In genomic region chrX:10905047-10905446, dm6 we compare ENCODE assay signal across 1 fruit fly cellular context.
TF ChIP-seq lines count a peak whose summit lies in the region.

No protein-coding gene starts in this region.

TF ChIP-seq in whole organism, embryonic, 481 proteins besides CTCF, POLR2A, EP300 and RAD21 (continued from another document and continues in another):
- peak; percentile 49 for TF ChIP-seq Six4 (GFP tag; optimal IDR thresholded peaks at IDR 0.05; lab: Kevin White, UChicago)
- TF ChIP-seq stwl (tag; optimal IDR thresholded peaks at IDR 0.05; lab: Kevin White, UChicago) = no peak
- 0 out of 3 replicates have a peak, but pooled peaks have one; percentile 51 for TF ChIP-seq ken (GFP tag; IDR thresholded peaks at IDR 0.05; lab: Robert Waterston, UW)
- TF ChIP-seq psq (GFP tag; optimal IDR thresholded peaks at IDR 0.05; lab: Kevin White, UChicago) = no peak
- no peak for TF ChIP-seq eyg (GFP tag; optimal IDR thresholded peaks at IDR 0.05; lab: Kevin White, UChicago)
- TF ChIP-seq ci (GFP tag; IDR thresholded peaks at IDR 0.05; lab: Robert Waterston, UW) = no peak; the same call in 2 of the 3 replicates
- TF ChIP-seq bbx (GFP tag; IDR thresholded peaks at IDR 0.05; lab: Robert Waterston, UW; ENCODE audit: partially characterized antibody) = no peak
- no peak for TF ChIP-seq CG17912 (GFP tag; optimal IDR thresholded peaks at IDR 0.05; lab: Kevin White, UChicago)
- TF ChIP-seq pfk (GFP tag; optimal IDR thresholded peaks at IDR 0.05; lab: Kevin White, UChicago) = no peak
- TF ChIP-seq CoRest (tag; optimal IDR thresholded peaks at IDR 0.05; lab: Kevin White, UChicago) = peak; percentile 77
- TF ChIP-seq CG12391 (tag; optimal IDR thresholded peaks at IDR 0.05; lab: Kevin White, UChicago) = peak; percentile 63
- peak; percentile 86 for TF ChIP-seq CG17361 (GFP tag; IDR thresholded peaks at IDR 0.05; lab: Robert Waterston, UW)
- no peak for TF ChIP-seq CG43689 (GFP tag; IDR thresholded peaks at IDR 0.05; lab: Robert Waterston, UW)
- peak; percentile 45 for TF ChIP-seq CG8359 (GFP tag; optimal IDR thresholded peaks at IDR 0.05; lab: Kevin White, UChicago; ENCODE audit: borderline replicate concordance)
- TF ChIP-seq Sry-δ (GFP tag; optimal IDR thresholded peaks at IDR 0.05; lab: Kevin White, UChicago) = peak; percentile 8
- peak; percentile 38; the same call in 1 of the 2 replicates for TF ChIP-seq CG4730 (GFP tag; IDR thresholded peaks at IDR 0.05; lab: Robert Waterston, UW)
- peak; percentile 30 to 71 for TF ChIP-seq Hr51 (GFP tag; optimal IDR thresholded peaks at IDR 0.05; lab: Kevin White, UChicago)
- TF ChIP-seq CG10543 (GFP tag; optimal IDR thresholded peaks at IDR 0.05; lab: Kevin White, UChicago) = no peak
- peak; percentile 42 for TF ChIP-seq maf-S (GFP tag; optimal IDR thresholded peaks at IDR 0.05; lab: Kevin White, UChicago)
- TF ChIP-seq NfI (GFP tag; optimal IDR thresholded peaks at IDR 0.05; lab: Kevin White, UChicago) = peak; percentile 54
- peak; percentile 37 to 44 for TF ChIP-seq dpn (GFP tag; optimal IDR thresholded peaks at IDR 0.05; lab: Kevin White, UChicago)
- peak; percentile 15; the same call in 1 of the 2 replicates for TF ChIP-seq sob (GFP tag; IDR thresholded peaks at IDR 0.05; lab: Robert Waterston, UW)
- TF ChIP-seq CG7372 (GFP tag; IDR thresholded peaks at IDR 0.05; lab: Robert Waterston, UW) = no peak
- peak; percentile 65 for TF ChIP-seq PHDP (tag; optimal IDR thresholded peaks at IDR 0.05; lab: Kevin White, UChicago)
- TF ChIP-seq Dfd (GFP tag; optimal IDR thresholded peaks at IDR 0.05; lab: Kevin White, UChicago) = no peak
- no peak for TF ChIP-seq gce (GFP tag; IDR thresholded peaks at IDR 0.05; lab: Robert Waterston, UW)
- TF ChIP-seq Dad (GFP tag; optimal IDR thresholded peaks at IDR 0.05; lab: Kevin White, UChicago) = peak; percentile 14
- peak; percentile 28 for TF ChIP-seq btn (GFP tag; optimal IDR thresholded peaks at IDR 0.05; lab: Kevin White, UChicago)
- peak; percentile 49 for TF ChIP-seq CG11398 (GFP tag; optimal IDR thresholded peaks at IDR 0.05; lab: Kevin White, UChicago)
- TF ChIP-seq emc (GFP tag; optimal IDR thresholded peaks at IDR 0.05; lab: Kevin White, UChicago) = no peak
- no peak for TF ChIP-seq chm (GFP tag; IDR thresholded peaks at IDR 0.05; lab: Robert Waterston, UW)
- peak; percentile 97 for TF ChIP-seq sens (GFP tag; lab: Kevin White, UChicago)
- peak; percentile 24 for TF ChIP-seq cwo (GFP tag; optimal IDR thresholded peaks at IDR 0.05; lab: Kevin White, UChicago)
- no peak for TF ChIP-seq Taf1 (GFP tag; IDR thresholded peaks at IDR 0.05; lab: Robert Waterston, UW)
- TF ChIP-seq mirr (GFP tag; optimal IDR thresholded peaks at IDR 0.05; lab: Kevin White, UChicago) = no peak
- TF ChIP-seq CG17568 (GFP tag; optimal IDR thresholded peaks at IDR 0.05; lab: Kevin White, UChicago) = no peak
- TF ChIP-seq ab (GFP tag; optimal IDR thresholded peaks at IDR 0.05; lab: Kevin White, UChicago) = no peak
- TF ChIP-seq Kr (GFP tag; optimal IDR thresholded peaks at IDR 0.05; lab: Kevin White, UChicago) = no peak
- no peak for TF ChIP-seq Hand (GFP tag; optimal IDR thresholded peaks at IDR 0.05; lab: Kevin White, UChicago)
- peak; percentile 64 for TF ChIP-seq CG15601 (tag; optimal IDR thresholded peaks at IDR 0.05; lab: Kevin White, UChicago)
- TF ChIP-seq aop (GFP tag; IDR thresholded peaks at IDR 0.05; lab: Robert Waterston, UW) = no peak
- peak; percentile 56 for TF ChIP-seq CG8089 (GFP tag; optimal IDR thresholded peaks at IDR 0.05; lab: Kevin White, UChicago)
- no peak for TF ChIP-seq CG42726 (GFP tag; IDR thresholded peaks at IDR 0.05; lab: Robert Waterston, UW; ENCODE audit: partially characterized antibody)
- TF ChIP-seq Neu2 (GFP tag; optimal IDR thresholded peaks at IDR 0.05; lab: Kevin White, UChicago; ENCODE audit: borderline replicate concordance) = no peak
- peak; percentile 59 for TF ChIP-seq gsb-n (tag; optimal IDR thresholded peaks at IDR 0.05; lab: Kevin White, UChicago)
- TF ChIP-seq hbn (GFP tag; IDR thresholded peaks at IDR 0.05; lab: Robert Waterston, UW; ENCODE audit: partially characterized antibody) = no peak
- no peak for TF ChIP-seq amos (GFP tag; IDR thresholded peaks at IDR 0.05; lab: Robert Waterston, UW; ENCODE audit: partially characterized antibody)
- TF ChIP-seq NC2α (GFP tag; optimal IDR thresholded peaks at IDR 0.05; lab: Kevin White, UChicago) = peak; percentile 24
- no peak for TF ChIP-seq Hr78 (GFP tag; optimal IDR thresholded peaks at IDR 0.05; lab: Kevin White, UChicago)
- TF ChIP-seq zen (tag; optimal IDR thresholded peaks at IDR 0.05; lab: Kevin White, UChicago) = peak; percentile 60
- TF ChIP-seq pho (GFP tag; optimal IDR thresholded peaks at IDR 0.05; lab: Kevin White, UChicago) = peak; percentile 58
- no peak for TF ChIP-seq MTF-1 (GFP tag; optimal IDR thresholded peaks at IDR 0.05; lab: Kevin White, UChicago; ENCODE audit: borderline replicate concordance)
- TF ChIP-seq CG4282 (GFP tag; optimal IDR thresholded peaks at IDR 0.05; lab: Kevin White, UChicago) = no peak
- no peak for TF ChIP-seq CG7271 (tag; optimal IDR thresholded peaks at IDR 0.05; lab: Kevin White, UChicago)
- TF ChIP-seq schlank (tag; optimal IDR thresholded peaks at IDR 0.05; lab: Kevin White, UChicago) = no peak
- TF ChIP-seq CG17385 (GFP tag; optimal IDR thresholded peaks at IDR 0.05; lab: Kevin White, UChicago) = peak; percentile 66
- TF ChIP-seq seq (GFP tag; IDR thresholded peaks at IDR 0.05; lab: Robert Waterston, UW) = peak; percentile 64
- TF ChIP-seq CG15479 (GFP tag; optimal IDR thresholded peaks at IDR 0.05; lab: Kevin White, UChicago) = peak; percentile 68
- peak; percentile 12 for TF ChIP-seq jing (GFP tag; optimal IDR thresholded peaks at IDR 0.05; lab: Kevin White, UChicago)
- peak; percentile 58 for TF ChIP-seq CG16863 (GFP tag; optimal IDR thresholded peaks at IDR 0.05; lab: Kevin White, UChicago)
- TF ChIP-seq pros (GFP tag; optimal IDR thresholded peaks at IDR 0.05; lab: Kevin White, UChicago) = peak; percentile 5
- 0 out of 3 replicates have a peak, but pooled peaks have one; percentile 41 for TF ChIP-seq CG11093 (GFP tag; IDR thresholded peaks at IDR 0.05; lab: Robert Waterston, UW)
- TF ChIP-seq CG11247 (GFP tag; IDR thresholded peaks at IDR 0.05; lab: Robert Waterston, UW) = no peak
- no peak for TF ChIP-seq CG2129 (GFP tag; IDR thresholded peaks at IDR 0.05; lab: Robert Waterston, UW; ENCODE audit: partially characterized antibody)
- peak; percentile 23 for TF ChIP-seq fd102C (GFP tag; optimal IDR thresholded peaks at IDR 0.05; lab: Kevin White, UChicago)
- peak in 1 of 2 experiments; percentile 4 for TF ChIP-seq crp (GFP tag; optimal IDR thresholded peaks at IDR 0.05; lab: Kevin White, UChicago)
- peak; percentile 30 for TF ChIP-seq tin (GFP tag; optimal IDR thresholded peaks at IDR 0.05; lab: Kevin White, UChicago)
- TF ChIP-seq Mrtf (GFP tag; IDR thresholded peaks at IDR 0.05; lab: Robert Waterston, UW) = no peak
- no peak for TF ChIP-seq HmgD (GFP tag; optimal IDR thresholded peaks at IDR 0.05; lab: Kevin White, UChicago)
- no peak for TF ChIP-seq vfl (GFP tag; optimal IDR thresholded peaks at IDR 0.05; lab: Kevin White, UChicago)
- peak; percentile 64 for TF ChIP-seq CG14710 (tag; optimal IDR thresholded peaks at IDR 0.05; lab: Kevin White, UChicago)
- TF ChIP-seq CG3065 (GFP tag; optimal IDR thresholded peaks at IDR 0.05; lab: Kevin White, UChicago) = no peak
- TF ChIP-seq Deaf1 (tag; optimal IDR thresholded peaks at IDR 0.05; lab: Kevin White, UChicago) = peak; percentile 85
- peak; percentile 16 for TF ChIP-seq CG12155 (GFP tag; optimal IDR thresholded peaks at IDR 0.05; lab: Kevin White, UChicago)
- peak; percentile 12 for TF ChIP-seq D19B (GFP tag; optimal IDR thresholded peaks at IDR 0.05; lab: Kevin White, UChicago)
- TF ChIP-seq TFAM (GFP tag; optimal IDR thresholded peaks at IDR 0.05; lab: Kevin White, UChicago) = no peak
- TF ChIP-seq Atf6 (GFP tag; IDR thresholded peaks at IDR 0.05; lab: Robert Waterston, UW) = peak; percentile 39; the same call in 1 of the 2 replicates
- peak; percentile 61 for TF ChIP-seq Mes4 (GFP tag; optimal IDR thresholded peaks at IDR 0.05; lab: Kevin White, UChicago)
- peak; percentile 39 for TF ChIP-seq CG2120 (GFP tag; optimal IDR thresholded peaks at IDR 0.05; lab: Kevin White, UChicago)
- peak; percentile 23 for TF ChIP-seq caup (GFP tag; optimal IDR thresholded peaks at IDR 0.05; lab: Kevin White, UChicago; ENCODE audit: severe bottlenecking)
- peak; percentile 33; the same call in 1 of the 2 replicates for TF ChIP-seq ssp (GFP tag; IDR thresholded peaks at IDR 0.05; lab: Robert Waterston, UW)
- peak; percentile 5 for TF ChIP-seq gro (GFP tag; optimal IDR thresholded peaks at IDR 0.05; lab: Kevin White, UChicago)
- TF ChIP-seq CG17802 (tag; optimal IDR thresholded peaks at IDR 0.05; lab: Kevin White, UChicago) = peak; percentile 19
- TF ChIP-seq grau (tag; optimal IDR thresholded peaks at IDR 0.05; lab: Kevin White, UChicago) = peak; percentile 70
- TF ChIP-seq Bgb (GFP tag; IDR thresholded peaks at IDR 0.05; lab: Robert Waterston, UW; ENCODE audit: partially characterized antibody) = no peak
- no peak for TF ChIP-seq CG1832 (GFP tag; optimal IDR thresholded peaks at IDR 0.05; lab: Kevin White, UChicago)
- TF ChIP-seq nom (GFP tag; optimal IDR thresholded peaks at IDR 0.05; lab: Kevin White, UChicago) = no peak
- 0 out of 2 replicates have a peak, but pooled peaks have one; percentile 32 for TF ChIP-seq ap (GFP tag; IDR thresholded peaks at IDR 0.05; lab: Robert Waterston, UW)
- peak; percentile 27; the same call in 1 of the 2 replicates for TF ChIP-seq CG10366 (GFP tag; IDR thresholded peaks at IDR 0.05; lab: Robert Waterston, UW)
- peak; percentile 28 for TF ChIP-seq Lhr (GFP tag; optimal IDR thresholded peaks at IDR 0.05; lab: Kevin White, UChicago)
- no peak for TF ChIP-seq CG6791 (GFP tag; IDR thresholded peaks at IDR 0.05; lab: Robert Waterston, UW; ENCODE audit: partially characterized antibody)
- no peak for TF ChIP-seq CG18011 (GFP tag; optimal IDR thresholded peaks at IDR 0.05; lab: Kevin White, UChicago)
- 0 out of 2 replicates have a peak, but pooled peaks have one; percentile 14 for TF ChIP-seq MBD-R2 (GFP tag; IDR thresholded peaks at IDR 0.05; lab: Robert Waterston, UW)
- peak in 1 of 2 experiments; percentile 53 for TF ChIP-seq Eip74EF (GFP tag; optimal IDR thresholded peaks at IDR 0.05; lab: Kevin White, UChicago)
- TF ChIP-seq Rx (GFP tag; IDR thresholded peaks at IDR 0.05; lab: Robert Waterston, UW) = no peak
- no peak for TF ChIP-seq pan (optimal IDR thresholded peaks at IDR 0.05; lab: Kevin White, UChicago)
- TF ChIP-seq pan (GFP tag; optimal IDR thresholded peaks at IDR 0.05 in 1 of 2, IDR thresholded peaks at IDR 0.05 in 1 of 2) = peak in 1 of 2 experiments; percentile 23
- TF ChIP-seq CG15269 (tag; optimal IDR thresholded peaks at IDR 0.05; lab: Kevin White, UChicago) = peak; percentile 69
- peak; percentile 48 to 49 for TF ChIP-seq Pdp1 (GFP tag; optimal IDR thresholded peaks at IDR 0.05; lab: Kevin White, UChicago)
- no peak for TF ChIP-seq knrl (GFP tag; IDR thresholded peaks at IDR 0.05; lab: Robert Waterston, UW; ENCODE audit: partially characterized antibody)
- peak; percentile 30; the same call in 1 of the 2 replicates for TF ChIP-seq Nf-YA (GFP tag; IDR thresholded peaks at IDR 0.05; lab: Robert Waterston, UW)
- TF ChIP-seq lola (GFP tag; optimal IDR thresholded peaks at IDR 0.05; lab: Kevin White, UChicago) = peak in 1 of 3 experiments; percentile 73
- TF ChIP-seq odd (GFP tag; optimal IDR thresholded peaks at IDR 0.05; lab: Kevin White, UChicago) = peak; percentile 70
- TF ChIP-seq Doc3 (GFP tag; IDR thresholded peaks at IDR 0.05; lab: Robert Waterston, UW; ENCODE audit: partially characterized antibody) = no peak
- peak; percentile 26; the same call in 1 of the 2 replicates for TF ChIP-seq wdn (GFP tag; IDR thresholded peaks at IDR 0.05; lab: Robert Waterston, UW)
- peak; percentile 83 for TF ChIP-seq Sox100B (GFP tag; optimal IDR thresholded peaks at IDR 0.05; lab: Kevin White, UChicago)
- peak; percentile 61 for TF ChIP-seq tgo (GFP tag; IDR thresholded peaks at IDR 0.05; lab: Robert Waterston, UW)
- TF ChIP-seq CG18764 (GFP tag; optimal IDR thresholded peaks at IDR 0.05; lab: Kevin White, UChicago) = no peak
- no peak for TF ChIP-seq inv (GFP tag; IDR thresholded peaks at IDR 0.05; lab: Robert Waterston, UW; ENCODE audit: partially characterized antibody)
- no peak for TF ChIP-seq dan (GFP tag; IDR thresholded peaks at IDR 0.05; lab: Robert Waterston, UW)
- TF ChIP-seq grn (GFP tag; optimal IDR thresholded peaks at IDR 0.05; lab: Kevin White, UChicago) = no peak
- TF ChIP-seq salm (tag; optimal IDR thresholded peaks at IDR 0.05; lab: Kevin White, UChicago) = no peak
- no peak for TF ChIP-seq tll (GFP tag; optimal IDR thresholded peaks at IDR 0.05; lab: Kevin White, UChicago)
- TF ChIP-seq danr (GFP tag; IDR thresholded peaks at IDR 0.05; lab: Robert Waterston, UW) = peak; percentile 19; the same call in 1 of the 2 replicates
- TF ChIP-seq Dip3 (GFP tag; optimal IDR thresholded peaks at IDR 0.05; lab: Kevin White, UChicago) = peak; percentile 41
- TF ChIP-seq lab (GFP tag; optimal IDR thresholded peaks at IDR 0.05; lab: Kevin White, UChicago) = peak; percentile 61
- no peak for TF ChIP-seq tap (tag; optimal IDR thresholded peaks at IDR 0.05; lab: Kevin White, UChicago)
- TF ChIP-seq CG9609 (GFP tag; optimal IDR thresholded peaks at IDR 0.05; lab: Kevin White, UChicago) = peak; percentile 37
- TF ChIP-seq CG12104 (GFP tag; optimal IDR thresholded peaks at IDR 0.05; lab: Kevin White, UChicago) = peak; percentile 54
- TF ChIP-seq CG10267 (tag; optimal IDR thresholded peaks at IDR 0.05; lab: Kevin White, UChicago) = peak; percentile 68
- no peak for TF ChIP-seq wek (GFP tag; optimal IDR thresholded peaks at IDR 0.05; lab: Kevin White, UChicago)
- no peak for TF ChIP-seq CG3995 (GFP tag; optimal IDR thresholded peaks at IDR 0.05; lab: Kevin White, UChicago)
- peak; percentile 35 for TF ChIP-seq Hmx (GFP tag; optimal IDR thresholded peaks at IDR 0.05; lab: Kevin White, UChicago)
- peak; percentile 26 for TF ChIP-seq Nf-YB (GFP tag; optimal IDR thresholded peaks at IDR 0.05; lab: Kevin White, UChicago)
- TF ChIP-seq CG12942 (GFP tag; optimal IDR thresholded peaks at IDR 0.05; lab: Kevin White, UChicago) = peak; percentile 7
- no peak for TF ChIP-seq cg (GFP tag; optimal IDR thresholded peaks at IDR 0.05; lab: Kevin White, UChicago)
- peak; percentile 53; the same call in 1 of the 3 replicates for TF ChIP-seq Aef1 (GFP tag; IDR thresholded peaks at IDR 0.05; lab: Robert Waterston, UW)
- no peak for TF ChIP-seq pzg (GFP tag; optimal IDR thresholded peaks at IDR 0.05; lab: Kevin White, UChicago)
- no peak for TF ChIP-seq trh (GFP tag; optimal IDR thresholded peaks at IDR 0.05; lab: Kevin White, UChicago)
